Worm (Caenorhabditis elegans) whole organism, L2 larva: ENCODE measurements around the gene pqn-73.
A peak's percentile ranks its signal among the peaks of the same experiment; 100 is the strongest.

Experiments
- C34F6.9 ChIP-seq: fragments of 150-350 bp; optimal IDR thresholded peaks from 2 replicates; lab custom pipeline; 2014; ENCODE audit warnings: missing biosample characterization, missing genetic modification characterization
- F13H6.1 ChIP-seq: sonication (generic microtip); optimal IDR thresholded peaks from 2 replicates; lab custom pipeline; 2016; ENCODE audit warnings: missing genetic modification characterization, missing compliant biosample characterization
- R02D3.7 ChIP-seq: fragments of 150-350 bp; optimal IDR thresholded peaks from 2 replicates; lab custom pipeline; 2014; ENCODE audit warnings: missing biosample characterization, missing genetic modification characterization
- Y55F3AM.14 ChIP-seq: fragments of 200-800 bp; sonication (Bioruptor generic); optimal IDR thresholded peaks from 2 replicates; lab custom pipeline; 2018; ENCODE audit warnings: mild to moderate bottlenecking, missing genetic modification characterization, missing compliant biosample characterization
- ZK546.5 ChIP-seq: sonication (generic microtip); optimal IDR thresholded peaks from 2 replicates; lab custom pipeline; 2017; ENCODE audit warnings: missing biosample characterization, missing genetic modification characterization
- crh-2 ChIP-seq: sonication (generic microtip); optimal IDR thresholded peaks from 2 replicates; lab custom pipeline; 2017; ENCODE audit warnings: missing biosample characterization, missing genetic modification characterization
- egl-27 ChIP-seq: sonication (generic microtip); optimal IDR thresholded peaks from 3 replicates; lab custom pipeline; 2017; ENCODE audit warnings: missing biosample characterization, missing genetic modification reagents, missing genetic modification characterization
- elt-1 ChIP-seq: fragments of 150-350 bp; optimal IDR thresholded peaks from 2 replicates; lab custom pipeline; 2014; ENCODE audit warnings: missing biosample characterization, missing genetic modification characterization
- fos-1 ChIP-seq: fragments of 150-350 bp; optimal IDR thresholded peaks from 2 replicates; lab custom pipeline; 2014; ENCODE audit warnings: missing biosample characterization, missing genetic modification characterization
- gmeb-1 ChIP-seq: fragments of 150-350 bp; optimal IDR thresholded peaks from 2 replicates; lab custom pipeline; 2014; ENCODE audit warnings: missing biosample characterization, missing genetic modification characterization
- lin-11 ChIP-seq: fragments of 150-350 bp; sonication (generic microtip); optimal IDR thresholded peaks from 2 replicates; lab custom pipeline; 2014; ENCODE audit warnings: missing biosample characterization, missing genetic modification characterization, inconsistent platforms, mixed read lengths
- lin-13 ChIP-seq: fragments of 150-350 bp; optimal IDR thresholded peaks from 2 replicates; lab custom pipeline; 2014; ENCODE audit warnings: missing biosample characterization, missing genetic modification reagents, missing genetic modification characterization
- lin-39 ChIP-seq: fragments of 150-350 bp; optimal IDR thresholded peaks from 2 replicates; lab custom pipeline; 2014; ENCODE audit warnings: missing biosample characterization, missing genetic modification reagents, missing genetic modification characterization
- lsy-2 ChIP-seq, 2 experiments: fragments of 150-350 bp in 1 of 2; sonication (generic microtip) in 1 of 2; optimal IDR thresholded peaks; 2 replicates each; lab custom pipeline; 2014 to 2017; ENCODE audit warnings: missing biosample characterization in 2 of 2, missing genetic modification characterization in 2 of 2
- mab-5 ChIP-seq: fragments of 150-350 bp; optimal IDR thresholded peaks from 2 replicates; lab custom pipeline; 2014; ENCODE audit warnings: missing biosample characterization, missing genetic modification characterization
- mdl-1 ChIP-seq, 2 experiments: fragments of 150-350 bp in 1 of 2; sonication (generic microtip) in 1 of 2; optimal IDR thresholded peaks; 2 replicates each; lab custom pipeline; 2017; ENCODE audit warnings: missing biosample characterization in 2 of 2, missing genetic modification characterization in 2 of 2
- nhr-12 ChIP-seq: fragments of 150-350 bp; optimal IDR thresholded peaks from 2 replicates; lab custom pipeline; 2014; ENCODE audit warnings: missing biosample characterization, missing genetic modification characterization
- nhr-129 ChIP-seq: fragments of 150-350 bp; optimal IDR thresholded peaks from 2 replicates; lab custom pipeline; 2014; ENCODE audit warnings: missing biosample characterization, missing genetic modification characterization
- nhr-237 ChIP-seq: fragments of 150-350 bp; optimal IDR thresholded peaks from 2 replicates; lab custom pipeline; 2014; ENCODE audit warnings: missing biosample characterization, missing genetic modification characterization
- nhr-25 ChIP-seq: fragments of 150-350 bp; sonication (generic microtip); optimal IDR thresholded peaks from 3 replicates; lab custom pipeline; 2014; ENCODE audit warnings: missing biosample characterization, missing genetic modification characterization
- nhr-6 ChIP-seq: fragments of 150-350 bp; optimal IDR thresholded peaks from 2 replicates; lab custom pipeline; 2014; ENCODE audit warnings: missing biosample characterization, missing genetic modification characterization
- peb-1 ChIP-seq: fragments of 150-350 bp; optimal IDR thresholded peaks from 2 replicates; lab custom pipeline; 2014; ENCODE audit warnings: missing biosample characterization, missing genetic modification characterization
- skn-1 ChIP-seq: sonication (generic microtip); optimal IDR thresholded peaks from 2 replicates; lab custom pipeline; 2017; ENCODE audit warnings: missing biosample characterization, missing genetic modification characterization
- sma-9 ChIP-seq, 2 experiments: fragments of 150-350 bp in 1 of 2; sonication (generic microtip) in 1 of 2; optimal IDR thresholded peaks; 2 replicates each; lab custom pipeline; 2014 to 2016; ENCODE audit warnings: missing genetic modification characterization in 2 of 2, mild to moderate bottlenecking in 1 of 2, missing biosample characterization in 1 of 2, missing compliant biosample characterization in 1 of 2, missing genetic modification reagents in 1 of 2, moderate library complexity in 1 of 2
- unc-39 ChIP-seq: fragments of 150-350 bp; optimal IDR thresholded peaks from 2 replicates; lab custom pipeline; 2014; ENCODE audit warnings: missing biosample characterization, missing genetic modification characterization
- unc-62 ChIP-seq: fragments of 150-350 bp; optimal IDR thresholded peaks from 2 replicates; lab custom pipeline; 2014; ENCODE audit warnings: missing biosample characterization, missing genetic modification reagents, missing genetic modification characterization
- zag-1 ChIP-seq: fragments of 150-350 bp; optimal IDR thresholded peaks from 2 replicates; lab custom pipeline; 2014; ENCODE audit warnings: missing biosample characterization, missing genetic modification characterization
- ztf-11 ChIP-seq: sonication (generic microtip); optimal IDR thresholded peaks from 2 replicates; lab custom pipeline; 2017; ENCODE audit warnings: missing biosample characterization, missing genetic modification characterization

pqn-73 gene

ce11 chrII:8498173-8498572, 42.3 kb upstream of the pqn-73 start:
- no peak for TF ChIP-seq nhr-129 (tag; lab: Kevin White, UChicago)
- TF ChIP-seq R02D3.7 = no peak
- no peak for TF ChIP-seq lsy-2 (tag; optimal IDR thresholded peaks at IDR 0.05; lab: Kevin White, UChicago)
- no peak for TF ChIP-seq peb-1 (tag; lab: Kevin White, UChicago)
- no peak for TF ChIP-seq ztf-11 (tag; lab: Kevin White, UChicago)
- no peak for TF ChIP-seq Y55F3AM.14 (GFP tag; lab: Kevin White, UChicago)
- no peak for TF ChIP-seq mab-5 (tag; lab: Kevin White, UChicago)

ce11 chrII:8499021-8499420, 41.5 kb upstream of the pqn-73 start:
- TF ChIP-seq unc-62 (no peak), sma-9 (GFP tag; optimal IDR thresholded peaks at IDR 0.05; lab: Kevin White, UChicago) (peak; percentile 35), sma-9 (tag; optimal IDR thresholded peaks at IDR 0.05; lab: Kevin White, UChicago) (no peak), F13H6.1 (tag; lab: Kevin White, UChicago) (peak; percentile 71), nhr-129 (tag; lab: Kevin White, UChicago) (peak; percentile 50), C34F6.9 (tag; lab: Kevin White, UChicago) (peak; percentile 34), lin-39 (no peak)

ce11 chrII:8504074-8504724, 36.3 kb upstream of the pqn-73 start:
- TF ChIP-seq lsy-2 (tag; optimal IDR thresholded peaks at IDR 0.05; lab: Kevin White, UChicago) (peak in 1 of 2 experiments; percentile 0), fos-1 (tag; lab: Kevin White, UChicago) (peak; percentile 19), crh-2 (tag; lab: Kevin White, UChicago) (peak; percentile 28), mdl-1 (tag; optimal IDR thresholded peaks at IDR 0.05; lab: Kevin White, UChicago) (no peak)

- no peak for TF ChIP-seq unc-39
- peak; percentile 51 for TF ChIP-seq fos-1 (tag; lab: Kevin White, UChicago)
Measured at ce11 chrII:8506759-8507158, 33.8 kb upstream of the pqn-73 start.

DNA sequence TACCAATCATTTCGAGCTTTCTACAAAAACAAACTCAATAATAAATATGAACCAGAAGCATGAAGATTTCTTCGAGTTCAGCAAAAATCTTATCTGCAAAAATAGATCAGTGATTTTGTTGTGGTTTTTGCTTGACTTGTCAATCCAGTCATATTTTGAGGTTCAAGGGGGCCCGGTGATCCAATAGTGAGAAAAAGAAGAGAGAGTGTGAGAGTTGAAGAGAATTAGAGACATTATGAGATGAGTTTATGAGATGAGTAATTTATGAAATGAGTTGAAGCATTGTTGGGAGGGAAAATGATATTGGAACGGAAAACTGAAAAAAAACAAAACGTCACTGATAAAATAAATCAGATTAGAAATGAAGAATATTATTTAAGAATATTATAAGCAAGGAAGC, 31.6 kb upstream of the pqn-73 start, which contains the start of gene T13H5.1:
Gene T13H5.1 (minus strand): TSS at position 101 of the 400 bp plus-strand sequence.
- TF ChIP-seq F13H6.1 (tag; lab: Kevin White, UChicago) (no peak), unc-62 (no peak), nhr-6 (tag; lab: Kevin White, UChicago) (no peak), lin-13 (GFP tag; lab: Kevin White, UChicago) (no peak), ztf-11 (tag; lab: Kevin White, UChicago) (no peak), nhr-25 (tag; lab: Kevin White, UChicago) (no peak), nhr-237 (tag; lab: Kevin White, UChicago) (no peak), mdl-1 (tag; optimal IDR thresholded peaks at IDR 0.05; lab: Kevin White, UChicago) (no peak), egl-27 (tag; lab: Kevin White, UChicago) (no peak), fos-1 (tag; lab: Kevin White, UChicago) (no peak), skn-1 (no peak), nhr-12 (tag; lab: Kevin White, UChicago) (no peak), elt-1 (tag; lab: Kevin White, UChicago) (no peak), R02D3.7 (no peak), zag-1 (tag; lab: Kevin White, UChicago) (no peak), lin-11 (tag; lab: Kevin White, UChicago) (no peak)

DNA sequence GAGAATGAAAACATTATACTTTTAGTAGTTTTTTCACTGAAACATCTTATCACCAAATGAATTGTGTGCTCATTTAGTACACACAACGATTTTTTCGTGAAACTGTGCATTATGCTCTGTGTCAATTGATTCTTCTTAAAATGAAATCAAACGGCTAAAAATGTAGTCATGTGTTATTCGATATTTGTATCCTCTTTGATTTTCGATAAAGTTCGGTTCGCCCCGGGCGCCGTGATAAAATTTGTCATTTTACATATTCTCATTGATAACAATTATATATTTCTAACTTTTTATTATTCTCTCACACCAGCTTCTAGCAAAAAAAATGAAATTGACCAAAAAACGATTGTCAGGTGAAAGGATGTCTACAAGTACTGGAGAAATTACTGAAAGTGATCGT, 25.8 kb upstream of the pqn-73 start, which contains the start of gene ctg-2:
Gene ctg-2 (plus strand): TSS at position 326 of the 400 bp plus-strand sequence.
- TF ChIP-seq gmeb-1 (tag; lab: Kevin White, UChicago) (peak; percentile 31), fos-1 (tag; lab: Kevin White, UChicago) (peak; percentile 31), crh-2 (tag; lab: Kevin White, UChicago) (peak; percentile 2), ZK546.5 (tag; lab: Kevin White, UChicago) (no peak), sma-9 (GFP tag; optimal IDR thresholded peaks at IDR 0.05; lab: Kevin White, UChicago) (peak; percentile 48), sma-9 (tag; optimal IDR thresholded peaks at IDR 0.05; lab: Kevin White, UChicago) (no peak)
